Fruit fly (Drosophila melanogaster) whole organism, embryonic: ENCODE data around the gene Tbca.

Experiments
- B-H1 ChIP-seq: fragments of 200-800 bp; sonication (Bioruptor generic); IDR thresholded peaks from 3 replicates; pipeline ENCODE4 v1.3.6; 2022; ENCODE audit warnings: missing biosample characterization, missing genetic modification characterization
- CG11398 ChIP-seq: fragments of 200-800 bp; sonication (Bioruptor generic); optimal IDR thresholded peaks from 2 replicates; lab custom pipeline; 2016; ENCODE audit warnings: missing biosample characterization, missing genetic modification characterization
- CG11560 ChIP-seq: fragments of 200-800 bp; sonication (Bioruptor generic); IDR thresholded peaks from 3 replicates; pipeline ENCODE4 v1.3.6; 2022; ENCODE audit warnings: missing biosample characterization, missing genetic modification characterization
- CG12769 ChIP-seq: fragments of 200-800 bp; sonication (Bioruptor generic); optimal IDR thresholded peaks from 2 replicates; lab custom pipeline; 2019; ENCODE audit warnings: missing biosample characterization, mild to moderate bottlenecking, missing genetic modification characterization, moderate library complexity
- CG13894 ChIP-seq: fragments of 200-800 bp; sonication (Bioruptor generic); optimal IDR thresholded peaks from 3 replicates; lab custom pipeline; 2018; ENCODE audit warnings: missing biosample characterization, mild to moderate bottlenecking, missing genetic modification characterization, moderate library complexity
- CG14050 ChIP-seq: fragments of 200-800 bp; sonication (Bioruptor generic); IDR thresholded peaks from 3 replicates; pipeline ENCODE4 v1.3.6; 2022; ENCODE audit warnings: missing biosample characterization, missing genetic modification characterization
- CG15269 ChIP-seq: fragments of 200-800 bp; sonication (Bioruptor generic); optimal IDR thresholded peaks from 2 replicates; lab custom pipeline; 2018; ENCODE audit warnings: missing biosample characterization, mild to moderate bottlenecking, missing genetic modification characterization, moderate library complexity
- CG15479 ChIP-seq: fragments of 200-800 bp; sonication (Bioruptor generic); optimal IDR thresholded peaks from 3 replicates; lab custom pipeline; 2019; ENCODE audit warnings: missing biosample characterization, mild to moderate bottlenecking, missing genetic modification characterization, moderate library complexity
- CG1603 ChIP-seq: fragments of 200-800 bp; sonication (Bioruptor generic); optimal IDR thresholded peaks from 2 replicates; lab custom pipeline; 2019; ENCODE audit warnings: missing biosample characterization, mild to moderate bottlenecking, missing genetic modification characterization, moderate library complexity
- CG17385 ChIP-seq: fragments of 200-800 bp; sonication (Bioruptor generic); optimal IDR thresholded peaks from 3 replicates; lab custom pipeline; 2018; ENCODE audit warnings: missing biosample characterization, mild to moderate bottlenecking, missing genetic modification characterization
- CG17568 ChIP-seq: fragments of 200-800 bp; sonication (Bioruptor generic); optimal IDR thresholded peaks from 2 replicates; lab custom pipeline; 2018; ENCODE audit warnings: missing biosample characterization, mild to moderate bottlenecking, missing genetic modification characterization, moderate library complexity
- CG17829 ChIP-seq: fragments of 200-800 bp; optimal IDR thresholded peaks from 2 replicates; lab custom pipeline; 2019; ENCODE audit warnings: missing biosample characterization, mild to moderate bottlenecking, missing genetic modification characterization, moderate library complexity
- CG31441 ChIP-seq: fragments of 200-800 bp; sonication (Bioruptor generic); IDR thresholded peaks from 2 replicates; pipeline ENCODE4 v1.3.6; 2022; ENCODE audit warnings: missing biosample characterization, missing genetic modification characterization
- CG34376 ChIP-seq: fragments of 200-800 bp; sonication (Bioruptor generic); optimal IDR thresholded peaks from 2 replicates; lab custom pipeline; 2018; ENCODE audit warnings: missing biosample characterization, mild to moderate bottlenecking, missing genetic modification characterization
- CG6765 ChIP-seq: fragments of 200-800 bp; sonication (Bioruptor generic); optimal IDR thresholded peaks from 3 replicates; lab custom pipeline; 2017; ENCODE audit warnings: missing biosample characterization, mild to moderate bottlenecking, missing genetic modification characterization
- CG6813 ChIP-seq: fragments of 200-800 bp; sonication (Bioruptor generic); optimal IDR thresholded peaks from 2 replicates; lab custom pipeline; 2017; ENCODE audit warnings: missing biosample characterization, missing genetic modification characterization, mild to moderate bottlenecking, moderate library complexity, missing genetic modification reagents
- CG7839 ChIP-seq: fragments of 200-800 bp; sonication (Bioruptor generic); optimal IDR thresholded peaks from 3 replicates; lab custom pipeline; 2018; ENCODE audit warnings: missing biosample characterization, mild to moderate bottlenecking, missing genetic modification characterization, moderate library complexity
- CG7987 ChIP-seq: fragments of 200-800 bp; sonication (Bioruptor generic); optimal IDR thresholded peaks from 2 replicates; lab custom pipeline; 2018; ENCODE audit warnings: missing biosample characterization, mild to moderate bottlenecking, missing genetic modification characterization, moderate library complexity
- CG8924 ChIP-seq: fragments of 200-800 bp; optimal IDR thresholded peaks from 3 replicates; lab custom pipeline; 2019; ENCODE audit warnings: missing biosample characterization, mild to moderate bottlenecking, missing genetic modification characterization, moderate library complexity
- CG9437 ChIP-seq: fragments of 200-800 bp; sonication (Bioruptor generic); optimal IDR thresholded peaks from 2 replicates; lab custom pipeline; 2018; ENCODE audit warnings: missing biosample characterization, mild to moderate bottlenecking, missing genetic modification characterization
- CHES-1-like ChIP-seq: fragments of 200-800 bp; sonication (Bioruptor generic); optimal IDR thresholded peaks from 2 replicates; lab custom pipeline; 2016; ENCODE audit warnings: missing biosample characterization, missing genetic modification characterization
- Chrac-16 ChIP-seq: fragments of 200-800 bp; sonication (Bioruptor generic); optimal IDR thresholded peaks from 3 replicates; lab custom pipeline; 2016; ENCODE audit warnings: missing biosample characterization, missing genetic modification characterization
- D ChIP-seq, 2 experiments: fragments of 200-800 bp in 1 of 2; fragments of >200 bp in 1 of 2; sonication (Bioruptor generic) in 1 of 2; optimal IDR thresholded peaks; 2 replicates in 1 of 2; 3 replicates in 1 of 2; lab custom pipeline; 2017; ENCODE audit warnings: mild to moderate bottlenecking in 1 of 2, missing biosample characterization in 1 of 2, missing genetic modification characterization in 1 of 2, missing genetic modification reagents in 1 of 2
- Hr78 ChIP-seq, 2 experiments: fragments of 200-800 bp in 1 of 2; fragments of >200 bp in 1 of 2; sonication (Bioruptor generic) in 1 of 2; optimal IDR thresholded peaks; 2 replicates each; lab custom pipeline; 2017 to 2019; ENCODE audit warnings: missing biosample characterization in 2 of 2, missing genetic modification characterization in 2 of 2, mild to moderate bottlenecking in 1 of 2, moderate library complexity in 1 of 2
- MESR4 ChIP-seq: fragments of 200-800 bp; sonication (Bioruptor generic); optimal IDR thresholded peaks from 2 replicates; lab custom pipeline; 2018; ENCODE audit warnings: missing biosample characterization, mild to moderate bottlenecking, missing genetic modification characterization, moderate library complexity
- Rfx ChIP-seq: fragments of 200-800 bp; sonication (Bioruptor generic); IDR thresholded peaks from 2 replicates; pipeline ENCODE4 v1.3.6; 2022; ENCODE audit warnings: missing biosample characterization, missing genetic modification characterization
- Vsx1 ChIP-seq: fragments of 200-800 bp; sonication (Bioruptor generic); optimal IDR thresholded peaks from 2 replicates; lab custom pipeline; 2017; ENCODE audit warnings: missing biosample characterization, mild to moderate bottlenecking, missing genetic modification characterization, missing genetic modification reagents
- aop ChIP-seq: fragments of 200-800 bp; sonication (Bioruptor generic); IDR thresholded peaks from 2 replicates; pipeline ENCODE4 v1.3.6; 2022; ENCODE audit warnings: missing biosample characterization, missing genetic modification characterization
- bsh ChIP-seq, 2 experiments: fragments of 200-800 bp; sonication (Bioruptor generic); optimal IDR thresholded peaks; 2 replicates each; lab custom pipeline; 2017 to 2018; ENCODE audit warnings: mild to moderate bottlenecking in 2 of 2, missing biosample characterization in 2 of 2, missing genetic modification characterization in 2 of 2, moderate library complexity in 1 of 2
- caup ChIP-seq: fragments of 200-800 bp; sonication (Bioruptor generic); optimal IDR thresholded peaks from 3 replicates; lab custom pipeline; 2017; ENCODE audit warnings: missing biosample characterization, mild to moderate bottlenecking, missing genetic modification characterization, moderate library complexity; ENCODE audit not compliant: severe bottlenecking
- cwo ChIP-seq: fragments of 200-800 bp; sonication (Bioruptor generic); optimal IDR thresholded peaks from 3 replicates; lab custom pipeline; 2017; ENCODE audit warnings: missing biosample characterization, missing genetic modification characterization, mild to moderate bottlenecking, moderate library complexity, missing genetic modification reagents
- da ChIP-seq: fragments of 200-800 bp; sonication (Bioruptor generic); optimal IDR thresholded peaks from 2 replicates; lab custom pipeline; 2016; ENCODE audit warnings: missing biosample characterization, missing genetic modification characterization
- exex ChIP-seq: fragments of 200-800 bp; sonication (Bioruptor generic); optimal IDR thresholded peaks from 4 replicates; lab custom pipeline; 2018; ENCODE audit warnings: missing biosample characterization, mild to moderate bottlenecking, missing genetic modification characterization, moderate library complexity
- fru ChIP-seq: fragments of >200 bp; optimal IDR thresholded peaks from 2 replicates; lab custom pipeline; 2017
- kni ChIP-seq: fragments of 200-800 bp; sonication (Bioruptor generic); optimal IDR thresholded peaks from 3 replicates; lab custom pipeline; 2017; ENCODE audit warnings: mild to moderate bottlenecking, missing biosample characterization, missing genetic modification reagents, missing genetic modification characterization
- lbe ChIP-seq: fragments of 200-800 bp; sonication (Bioruptor generic); optimal IDR thresholded peaks from 2 replicates; lab custom pipeline; 2016; ENCODE audit warnings: missing biosample characterization, mild to moderate bottlenecking, missing genetic modification characterization
- nerfin-1 ChIP-seq: fragments of 200-800 bp; sonication (Bioruptor generic); optimal IDR thresholded peaks from 3 replicates; lab custom pipeline; 2019; ENCODE audit warnings: missing biosample characterization, mild to moderate bottlenecking, missing genetic modification characterization, moderate library complexity
- nom ChIP-seq: fragments of 200-800 bp; sonication (Bioruptor generic); optimal IDR thresholded peaks from 2 replicates; lab custom pipeline; 2017; ENCODE audit warnings: missing biosample characterization, missing genetic modification characterization, mild to moderate bottlenecking, moderate library complexity, missing genetic modification reagents
- oc ChIP-seq: fragments of 200-800 bp; sonication (Bioruptor generic); optimal IDR thresholded peaks from 2 replicates; lab custom pipeline; 2018; ENCODE audit warnings: missing biosample characterization, mild to moderate bottlenecking, missing genetic modification characterization, moderate library complexity
- pfk ChIP-seq: fragments of 200-800 bp; sonication (Bioruptor generic); optimal IDR thresholded peaks from 2 replicates; lab custom pipeline; 2018; ENCODE audit warnings: missing biosample characterization, mild to moderate bottlenecking, missing genetic modification characterization, moderate library complexity
- psq ChIP-seq: fragments of 200-800 bp; sonication (Bioruptor generic); optimal IDR thresholded peaks from 2 replicates; lab custom pipeline; 2017; ENCODE audit warnings: missing biosample characterization, missing genetic modification characterization
- pzg ChIP-seq: fragments of 200-800 bp; sonication (Bioruptor generic); optimal IDR thresholded peaks from 3 replicates; lab custom pipeline; 2018; ENCODE audit warnings: missing biosample characterization, mild to moderate bottlenecking, missing genetic modification characterization, moderate library complexity
- sens ChIP-seq: fragments of 200-800 bp; sonication (Bioruptor generic); peaks from one replicate; lab custom pipeline; 2016; ENCODE audit warnings: missing biosample characterization, missing genetic modification characterization
- stc ChIP-seq: fragments of 200-800 bp; sonication (Bioruptor generic); IDR thresholded peaks from 2 replicates; pipeline ENCODE4 v1.3.6; 2022; ENCODE audit warnings: missing biosample characterization, missing genetic modification characterization
- tll ChIP-seq, 2 experiments: fragments of 200-800 bp in 1 of 2; fragments of >200 bp in 1 of 2; sonication (Bioruptor generic) in 1 of 2; optimal IDR thresholded peaks; 2 replicates each; lab custom pipeline; 2017 to 2019; ENCODE audit warnings: missing biosample characterization in 2 of 2, missing genetic modification characterization in 2 of 2, mild to moderate bottlenecking in 1 of 2, moderate library complexity in 1 of 2
- twi ChIP-seq: fragments of 200-800 bp; optimal IDR thresholded peaks from 2 replicates; lab custom pipeline; 2019; ENCODE audit warnings: missing biosample characterization, mild to moderate bottlenecking, missing genetic modification characterization, moderate library complexity

The Tbca gene

dm6 chr3R:31748093-31748996, 5.1 kb downstream of the Tbca start:
- TF ChIP-seq fru (lab: Kevin White, UChicago) = peak; percentile 1
- peak in 1 of 2 experiments; percentile 66 for TF ChIP-seq Hr78 (GFP tag; optimal IDR thresholded peaks at IDR 0.05; lab: Kevin White, UChicago)
- peak; percentile 4 for TF ChIP-seq CG11398 (GFP tag; lab: Kevin White, UChicago)
- peak; percentile 59 for TF ChIP-seq twi
- no peak for TF ChIP-seq CG15269
- TF ChIP-seq CG1603 (tag; lab: Kevin White, UChicago) = peak; percentile 30
- TF ChIP-seq CG7987 (GFP tag; lab: Kevin White, UChicago) = no peak
- TF ChIP-seq Rfx = no peak
- no peak for TF ChIP-seq CG31441 (GFP tag; lab: Robert Waterston, UW)
- peak; percentile 48 for TF ChIP-seq CG8924 (tag; lab: Kevin White, UChicago)
- TF ChIP-seq CG13894 (tag; lab: Kevin White, UChicago) = no peak
- no peak for TF ChIP-seq CG14050 (GFP tag; lab: Robert Waterston, UW)
- peak; percentile 7 for TF ChIP-seq oc
- peak; percentile 89 for TF ChIP-seq kni
- peak; percentile 13 for TF ChIP-seq CG6765
- TF ChIP-seq nom = peak; percentile 91
- TF ChIP-seq CHES-1-like (GFP tag; lab: Kevin White, UChicago) = peak; percentile 33
- TF ChIP-seq CG17385 (GFP tag; lab: Kevin White, UChicago) = peak; percentile 98
- peak; percentile 80 for TF ChIP-seq sens (GFP tag; lab: Kevin White, UChicago)
- TF ChIP-seq CG17829 = peak; percentile 56
- peak; percentile 68 for TF ChIP-seq CG12769 (tag; lab: Kevin White, UChicago)
- TF ChIP-seq psq (GFP tag; lab: Kevin White, UChicago) = peak; percentile 100
- no peak for TF ChIP-seq da
- TF ChIP-seq CG7839 (tag; lab: Kevin White, UChicago) = no peak
- TF ChIP-seq Chrac-16 (GFP tag; lab: Kevin White, UChicago) = no peak
- TF ChIP-seq exex (tag; lab: Kevin White, UChicago) = peak; percentile 59
- TF ChIP-seq caup = peak; percentile 9
- TF ChIP-seq tll (GFP tag; optimal IDR thresholded peaks at IDR 0.05; lab: Kevin White, UChicago) = peak in 1 of 2 experiments; percentile 77
- TF ChIP-seq lbe (GFP tag; lab: Kevin White, UChicago) = peak; percentile 6
- peak; percentile 62 for TF ChIP-seq MESR4 (GFP tag; lab: Kevin White, UChicago)
- TF ChIP-seq CG11560 (tag; lab: Robert Waterston, UW) = no peak
- TF ChIP-seq pzg (GFP tag; lab: Kevin White, UChicago) = peak; percentile 28
- peak; percentile 95 for TF ChIP-seq CG15479 (GFP tag; lab: Kevin White, UChicago)
- TF ChIP-seq Vsx1 (GFP tag; lab: Kevin White, UChicago) = peak; percentile 9
- TF ChIP-seq bsh (GFP tag; optimal IDR thresholded peaks at IDR 0.05; lab: Kevin White, UChicago) = peak in 1 of 2 experiments; percentile 60
- TF ChIP-seq cwo (GFP tag; lab: Kevin White, UChicago) = peak; percentile 59
- TF ChIP-seq nerfin-1 (tag; lab: Kevin White, UChicago) = peak; percentile 74
- no peak for TF ChIP-seq CG9437
- peak; percentile 20 for TF ChIP-seq CG17568 (GFP tag; lab: Kevin White, UChicago)
- TF ChIP-seq CG6813 (GFP tag; lab: Kevin White, UChicago) = peak; percentile 32
- no peak for TF ChIP-seq B-H1 (GFP tag; lab: Robert Waterston, UW)
- TF ChIP-seq CG34376 (GFP tag; lab: Kevin White, UChicago) = peak; percentile 20
- TF ChIP-seq stc (GFP tag; lab: Robert Waterston, UW) = no peak
- TF ChIP-seq aop (GFP tag; lab: Robert Waterston, UW) = no peak
- peak; percentile 42 for TF ChIP-seq pfk (GFP tag; lab: Kevin White, UChicago)
- TF ChIP-seq D (optimal IDR thresholded peaks at IDR 0.05; lab: Kevin White, UChicago) = peak; percentile 34
- no peak for TF ChIP-seq D (GFP tag; optimal IDR thresholded peaks at IDR 0.05; lab: Kevin White, UChicago)
